Worm (Caenorhabditis elegans): ENCODE data around the gene glb-21.

DNA sequence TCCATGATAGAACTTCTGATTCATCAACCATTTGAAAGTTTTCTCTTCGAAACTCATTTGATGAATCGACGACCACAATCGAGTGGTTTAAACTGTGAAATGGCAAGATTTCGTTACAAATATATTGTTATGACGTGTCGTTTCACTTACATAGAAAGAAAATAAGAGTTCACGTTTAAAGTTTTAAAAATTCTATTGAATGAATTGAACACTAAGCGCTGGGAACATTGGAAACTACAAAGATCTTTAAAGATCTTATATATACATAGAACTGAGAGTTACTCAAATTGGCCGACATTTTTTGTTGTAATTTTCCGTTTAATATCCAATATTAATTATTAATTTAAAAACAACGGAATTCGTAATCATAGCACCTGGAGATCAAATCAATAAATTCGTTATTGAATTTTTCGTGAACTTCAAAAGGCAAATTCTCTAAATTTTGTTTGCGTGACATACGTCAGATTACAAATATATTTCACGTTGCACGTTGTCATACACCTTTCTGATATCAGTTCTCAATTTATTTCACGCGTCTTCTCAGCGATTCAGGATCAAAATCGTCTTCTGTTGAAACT is 46.1 kb upstream of the glb-21 start, which contains the start of the genes T25B9.4 and T25B9.6:
- TF ChIP-seq T26A5.8 (tag; optimal IDR thresholded peaks at IDR 0.05) (no peak), F37B4.10 (GFP tag; IDR thresholded peaks at IDR 0.05) (no peak)

Measured in whole organism, young adult.